Worm (Caenorhabditis elegans) whole organism, L3 larva: ENCODE results near the gene T14G8.6.

Experiments used
- R02D3.7 ChIP-seq: fragments of 150-350 bp; optimal IDR thresholded peaks from 2 replicates; lab custom pipeline; 2014; ENCODE audit warnings: missing biosample characterization, missing genetic modification characterization
- ceh-16 ChIP-seq: sonication (generic microtip); optimal IDR thresholded peaks from 2 replicates; lab custom pipeline; 2017; ENCODE audit warnings: missing biosample characterization, missing genetic modification characterization
- egl-27 ChIP-seq: sonication (generic microtip); optimal IDR thresholded peaks from 4 replicates; lab custom pipeline; 2017; ENCODE audit warnings: missing biosample characterization, missing genetic modification reagents, missing genetic modification characterization
- eor-1 ChIP-seq, 2 experiments: fragments of 150-350 bp; optimal IDR thresholded peaks; 2 replicates each; lab custom pipeline; 2014 to 2018; ENCODE audit warnings: missing biosample characterization in 2 of 2, missing genetic modification characterization in 2 of 2
- lin-39 ChIP-seq: fragments of 150-350 bp; optimal IDR thresholded peaks from 2 replicates; lab custom pipeline; 2018; ENCODE audit warnings: missing biosample characterization, missing genetic modification reagents, missing genetic modification characterization
- mdl-1 ChIP-seq: fragments of 150-350 bp; optimal IDR thresholded peaks from 2 replicates; lab custom pipeline; 2014; ENCODE audit warnings: missing biosample characterization, missing genetic modification characterization
- nfya-1 ChIP-seq: sonication (generic microtip); optimal IDR thresholded peaks from 2 replicates; lab custom pipeline; 2017; ENCODE audit warnings: missing genetic modification characterization, mild to moderate bottlenecking, missing compliant biosample characterization, antibody characterized with exemption, moderate library complexity; ENCODE audit not compliant: insufficient read depth
- nhr-76 ChIP-seq: fragments of 150-350 bp; sonication (generic microtip); optimal IDR thresholded peaks from 5 replicates; lab custom pipeline; 2014; ENCODE audit warnings: missing biosample characterization, missing genetic modification characterization
- pha-4 ChIP-seq: fragments of 150-350 bp; optimal IDR thresholded peaks from 2 replicates; lab custom pipeline; 2014; ENCODE audit warnings: missing biosample characterization, missing genetic modification reagents, missing genetic modification characterization
- skn-1 ChIP-seq: fragments of 150-350 bp; optimal IDR thresholded peaks from 2 replicates; lab custom pipeline; 2014; ENCODE audit warnings: missing biosample characterization, missing genetic modification characterization

DNA sequence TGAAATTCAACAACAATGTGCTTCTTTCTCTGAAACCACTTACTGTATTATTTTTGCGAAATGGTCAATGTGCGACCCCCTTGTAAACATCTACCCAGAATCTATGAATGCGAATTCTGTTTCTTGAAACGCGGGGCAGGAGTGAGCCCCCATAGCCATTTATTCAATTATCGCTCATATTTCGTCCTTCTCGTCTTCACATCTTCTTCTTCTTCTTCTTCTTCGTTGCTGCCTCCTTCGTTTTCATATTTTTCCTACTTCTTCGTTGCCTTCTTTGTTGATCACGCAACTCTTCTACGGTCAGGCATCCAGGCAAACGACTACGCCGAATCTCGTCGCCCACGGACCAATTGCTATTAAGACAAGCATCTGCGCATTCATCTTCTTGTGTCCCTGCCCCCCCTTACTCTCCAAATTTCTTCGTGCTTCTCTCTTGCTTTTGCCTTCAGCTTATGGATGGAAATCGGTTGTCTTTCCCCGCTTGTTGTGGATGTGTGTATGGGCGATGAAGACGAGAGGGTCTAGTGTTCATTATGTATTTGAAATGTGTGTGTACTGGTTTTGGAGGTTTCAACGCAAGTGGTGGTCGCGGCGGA, 39.5 kb upstream of the T14G8.6 start:
- TF ChIP-seq eor-1 (tag; optimal IDR thresholded peaks at IDR 0.05; lab: Kevin White, UChicago) (no peak), lin-39 (peak; percentile 85), pha-4 (tag; lab: Kevin White, UChicago) (no peak), mdl-1 (no peak), ceh-16 (tag; lab: Kevin White, UChicago) (no peak), R02D3.7 (no peak), egl-27 (tag; lab: Kevin White, UChicago) (no peak), nfya-1 (peak; percentile 15), nhr-76 (tag; lab: Kevin White, UChicago) (no peak), skn-1 (tag; lab: Kevin White, UChicago) (no peak)
